Worm (Caenorhabditis elegans) whole organism, mixed stage, embryonic: ENCODE measurements around the gene C50B8.5.

Source experiments
- M03D4.4 ChIP-seq: sonication (generic microtip); optimal IDR thresholded peaks from 2 replicates; lab custom pipeline; 2017; ENCODE audit warnings: mild to moderate bottlenecking, missing genetic modification characterization, missing compliant biosample characterization
- bed-3 ChIP-seq: fragments of 200-800 bp; sonication (Bioruptor generic); optimal IDR thresholded peaks from 3 replicates; lab custom pipeline; 2018; ENCODE audit warnings: mild to moderate bottlenecking, missing genetic modification characterization, moderate library complexity, missing compliant biosample characterization
- blmp-1 ChIP-seq: fragments of 150-350 bp; optimal IDR thresholded peaks from 2 replicates; lab custom pipeline; 2014; ENCODE audit warnings: missing biosample characterization, missing genetic modification characterization
- ceh-39 ChIP-seq: fragments of 150-350 bp; optimal IDR thresholded peaks from 2 replicates; lab custom pipeline; 2014; ENCODE audit warnings: missing biosample characterization, missing genetic modification characterization
- ceh-43 ChIP-seq: fragments of 200-800 bp; sonication (Bioruptor generic); optimal IDR thresholded peaks from 2 replicates; lab custom pipeline; 2018; ENCODE audit warnings: mild to moderate bottlenecking, missing genetic modification characterization, moderate library complexity, missing compliant biosample characterization
- ces-1 ChIP-seq: fragments of 150-350 bp; optimal IDR thresholded peaks from 2 replicates; lab custom pipeline; 2014; ENCODE audit warnings: missing biosample characterization, missing genetic modification reagents, missing genetic modification characterization
- cnd-1 ChIP-seq: fragments of 200-800 bp; sonication (Bioruptor generic); optimal IDR thresholded peaks from 2 replicates; lab custom pipeline; 2018; ENCODE audit warnings: mild to moderate bottlenecking, missing genetic modification characterization, missing compliant biosample characterization
- drap-1 ChIP-seq: fragments of 200-800 bp; sonication (Bioruptor generic); optimal IDR thresholded peaks from 3 replicates; lab custom pipeline; 2018; ENCODE audit warnings: mild to moderate bottlenecking, missing genetic modification characterization, missing compliant biosample characterization
- elt-1 ChIP-seq: sonication (generic microtip); optimal IDR thresholded peaks from 2 replicates; lab custom pipeline; 2017; ENCODE audit warnings: missing genetic modification characterization, mild to moderate bottlenecking, missing compliant biosample characterization, antibody characterized with exemption, moderate library complexity, borderline replicate concordance; ENCODE audit not compliant: insufficient read depth
- elt-3 ChIP-seq: fragments of 150-350 bp; optimal IDR thresholded peaks from 2 replicates; lab custom pipeline; 2014; ENCODE audit warnings: missing biosample characterization, missing genetic modification characterization
- ham-2 ChIP-seq: fragments of 200-800 bp; sonication (Bioruptor generic); optimal IDR thresholded peaks from 2 replicates; lab custom pipeline; 2018; ENCODE audit warnings: mild to moderate bottlenecking, missing genetic modification characterization, missing compliant biosample characterization
- hlh-1 ChIP-seq: fragments of 150-350 bp; optimal IDR thresholded peaks from 2 replicates; lab custom pipeline; 2014; ENCODE audit warnings: missing biosample characterization, missing genetic modification reagents, missing genetic modification characterization
- lin-13 ChIP-seq: fragments of 150-350 bp; optimal IDR thresholded peaks from 2 replicates; lab custom pipeline; 2014; ENCODE audit warnings: missing biosample characterization, missing genetic modification characterization
- lin-32 ChIP-seq: fragments of 200-800 bp; sonication (Bioruptor generic); optimal IDR thresholded peaks from 2 replicates; lab custom pipeline; 2018; ENCODE audit warnings: mild to moderate bottlenecking, missing genetic modification characterization, missing compliant biosample characterization
- lsy-2 ChIP-seq: fragments of 150-350 bp; optimal IDR thresholded peaks from 2 replicates; lab custom pipeline; 2014; ENCODE audit warnings: missing biosample characterization, missing genetic modification characterization
- mep-1 ChIP-seq: fragments of 150-350 bp; optimal IDR thresholded peaks from 2 replicates; lab custom pipeline; 2017; ENCODE audit warnings: missing biosample characterization, missing genetic modification reagents, missing genetic modification characterization, inconsistent platforms
- mls-2 ChIP-seq: sonication (generic microtip); optimal IDR thresholded peaks from 2 replicates; lab custom pipeline; 2016; ENCODE audit warnings: mild to moderate bottlenecking, missing genetic modification characterization, moderate library complexity, missing compliant biosample characterization
- nhr-12 ChIP-seq: fragments of 150-350 bp; optimal IDR thresholded peaks from 2 replicates; lab custom pipeline; 2014; ENCODE audit warnings: missing biosample characterization, missing genetic modification characterization
- nhr-2 ChIP-seq: fragments of 150-350 bp; optimal IDR thresholded peaks from 2 replicates; lab custom pipeline; 2014; ENCODE audit warnings: missing biosample characterization, missing genetic modification characterization
- nhr-237 ChIP-seq: fragments of 150-350 bp; optimal IDR thresholded peaks from 2 replicates; lab custom pipeline; 2014; ENCODE audit warnings: missing biosample characterization, missing genetic modification characterization
- nhr-28 ChIP-seq: fragments of 150-350 bp; optimal IDR thresholded peaks from 2 replicates; lab custom pipeline; 2014; ENCODE audit warnings: missing biosample characterization, missing genetic modification characterization
- nhr-76 ChIP-seq: sonication (generic microtip); optimal IDR thresholded peaks from 2 replicates; lab custom pipeline; 2017; ENCODE audit warnings: missing biosample characterization, missing genetic modification characterization
- pha-4 ChIP-seq: fragments of 150-350 bp; optimal IDR thresholded peaks from 2 replicates; lab custom pipeline; 2018; ENCODE audit warnings: missing biosample characterization, missing genetic modification reagents, missing genetic modification characterization
- sem-2 ChIP-seq: fragments of 200-800 bp; sonication (Bioruptor generic); optimal IDR thresholded peaks from 2 replicates; lab custom pipeline; 2018; ENCODE audit warnings: mild to moderate bottlenecking, missing genetic modification characterization, missing compliant biosample characterization
- sptf-1 ChIP-seq: sonication (generic microtip); optimal IDR thresholded peaks from 2 replicates; lab custom pipeline; 2017; ENCODE audit warnings: mild to moderate bottlenecking, missing genetic modification characterization, moderate library complexity, missing compliant biosample characterization
- tbx-8 ChIP-seq: fragments of 200-800 bp; sonication (Bioruptor generic); optimal IDR thresholded peaks from 2 replicates; lab custom pipeline; 2018; ENCODE audit warnings: mild to moderate bottlenecking, missing genetic modification characterization, moderate library complexity, missing compliant biosample characterization
- unc-120 ChIP-seq: sonication (generic microtip); optimal IDR thresholded peaks from 2 replicates; lab custom pipeline; 2017; ENCODE audit warnings: missing genetic modification characterization, missing compliant biosample characterization; ENCODE audit not compliant: poor library complexity, severe bottlenecking
- unc-39 ChIP-seq: fragments of 150-350 bp; optimal IDR thresholded peaks from 2 replicates; lab custom pipeline; 2014; ENCODE audit warnings: missing biosample characterization, missing genetic modification characterization
- zip-8 ChIP-seq: fragments of 150-350 bp; optimal IDR thresholded peaks from 2 replicates; lab custom pipeline; 2014; ENCODE audit warnings: missing biosample characterization, missing genetic modification characterization
- ztf-11 ChIP-seq: fragments of 150-350 bp; optimal IDR thresholded peaks from 2 replicates; lab custom pipeline; 2014; ENCODE audit warnings: missing biosample characterization, missing genetic modification characterization

The C50B8.5 gene

DNA sequence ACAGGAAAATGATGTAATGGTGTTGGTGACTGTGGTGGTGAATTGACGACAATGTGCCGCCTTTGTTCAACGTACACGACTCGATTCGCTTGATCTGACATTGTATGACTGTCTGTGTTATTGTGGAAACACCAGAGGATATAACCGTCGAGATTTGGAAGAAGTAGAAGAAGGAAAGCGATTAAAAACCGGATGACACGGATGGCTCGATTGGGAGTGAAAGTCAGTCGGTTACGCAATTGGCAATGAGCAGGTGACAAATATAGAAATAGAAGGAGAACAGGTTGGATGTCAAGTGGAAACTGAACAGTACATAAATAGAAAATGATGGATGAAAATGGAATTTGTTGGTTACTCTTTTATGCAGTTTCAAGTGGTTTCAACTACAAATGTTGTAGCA is 20.1 kb downstream of the C50B8.5 start, which contains the start of gene rdy-2:
rdy-2 (minus strand) TSS at position 101 of the 400 bp plus-strand sequence.
- TF ChIP-seq mls-2 (tag; lab: Kevin White, UChicago) = no peak
- no peak for TF ChIP-seq elt-3 (tag; lab: Kevin White, UChicago)
- no peak for TF ChIP-seq nhr-28 (tag; lab: Kevin White, UChicago)
- no peak for TF ChIP-seq ceh-39 (tag; lab: Kevin White, UChicago)
- no peak for TF ChIP-seq lin-32 (GFP tag; lab: Kevin White, UChicago)
- TF ChIP-seq nhr-2 (tag; lab: Kevin White, UChicago) = no peak

DNA sequence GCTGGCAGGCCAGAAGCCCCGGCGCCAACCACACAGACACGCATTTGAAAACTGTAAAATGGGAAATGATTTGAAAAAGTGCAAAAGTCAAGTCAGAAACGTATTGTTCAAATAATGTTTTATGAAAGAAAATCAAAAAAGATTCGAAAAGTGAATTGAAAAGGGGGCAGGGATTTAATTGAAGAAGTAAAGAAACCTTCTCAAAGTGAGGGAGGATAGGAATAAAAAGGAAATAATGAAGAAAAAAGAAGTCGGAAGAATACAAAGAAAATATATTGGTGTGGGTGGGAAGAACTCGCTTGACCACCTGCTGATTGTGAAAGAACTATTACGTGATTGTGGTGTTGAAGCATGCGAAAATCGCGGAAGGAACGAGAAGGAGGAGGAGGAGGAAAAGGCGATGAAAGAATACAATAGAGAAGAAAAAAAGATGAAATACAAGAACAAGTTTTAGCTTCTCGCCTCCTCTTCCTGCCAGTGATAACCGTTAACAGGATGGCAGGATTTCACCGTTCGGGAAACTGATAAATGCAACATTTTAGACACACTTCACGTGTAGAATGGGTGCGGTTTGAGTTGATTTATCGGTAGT is 26.0 kb downstream of the C50B8.5 start, which contains the start of gene fmo-4:
fmo-4 (minus strand) TSS at position 51 of the 592 bp plus-strand sequence.
- no peak for TF ChIP-seq tbx-8
- no peak for TF ChIP-seq lin-32 (GFP tag; lab: Kevin White, UChicago)
- TF ChIP-seq M03D4.4 (tag; lab: Kevin White, UChicago) = no peak
- no peak for TF ChIP-seq elt-1
- TF ChIP-seq blmp-1 (tag; lab: Kevin White, UChicago) = no peak

DNA sequence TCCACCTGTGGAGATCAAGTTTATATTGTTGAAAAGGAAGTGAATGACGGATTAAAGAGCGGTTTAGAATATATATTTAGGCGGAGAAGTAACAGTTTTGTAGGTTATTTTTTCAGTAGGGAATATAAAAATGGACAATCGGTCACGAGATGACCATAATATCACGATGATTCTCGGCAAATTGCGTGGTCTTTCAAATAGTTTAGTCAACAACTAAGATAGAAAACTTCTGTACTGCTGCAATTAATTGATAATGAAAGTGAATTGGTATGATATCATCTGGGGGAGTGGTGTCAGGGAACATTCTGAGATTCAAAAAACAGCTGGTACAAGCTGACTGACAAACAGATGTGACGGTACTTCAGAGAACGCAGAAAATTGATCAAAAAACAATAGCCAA is 27.7 kb downstream of the C50B8.5 start:
- TF ChIP-seq drap-1 (GFP tag; lab: Kevin White, UChicago) (no peak), lin-13 (no peak), nhr-237 (tag; lab: Kevin White, UChicago) (no peak), unc-120 (tag; lab: Kevin White, UChicago) (no peak), M03D4.4 (tag; lab: Kevin White, UChicago) (no peak)

DNA sequence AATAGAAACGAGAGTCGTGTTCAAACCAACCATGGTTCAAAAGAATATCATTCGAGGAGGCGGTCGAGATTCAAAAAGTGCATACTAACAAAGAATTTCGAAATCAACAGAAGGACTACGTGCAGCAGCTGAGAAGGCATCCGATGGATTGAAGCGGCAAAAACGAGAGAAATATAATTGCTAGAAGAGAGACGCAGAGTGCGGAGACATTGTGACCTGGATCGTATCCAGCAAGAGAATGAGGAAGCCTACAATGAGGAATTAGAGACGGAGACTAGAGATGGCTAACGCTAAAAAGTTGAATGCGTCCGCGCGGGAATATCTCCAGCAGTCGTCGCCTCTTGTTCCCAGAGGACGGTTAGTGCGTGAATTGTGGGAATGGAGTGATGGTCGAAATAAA is 29.0 kb downstream of the C50B8.5 start:
- peak; percentile 93 for TF ChIP-seq ham-2 (GFP tag; lab: Kevin White, UChicago)
- no peak for TF ChIP-seq M03D4.4 (tag; lab: Kevin White, UChicago)

DNA sequence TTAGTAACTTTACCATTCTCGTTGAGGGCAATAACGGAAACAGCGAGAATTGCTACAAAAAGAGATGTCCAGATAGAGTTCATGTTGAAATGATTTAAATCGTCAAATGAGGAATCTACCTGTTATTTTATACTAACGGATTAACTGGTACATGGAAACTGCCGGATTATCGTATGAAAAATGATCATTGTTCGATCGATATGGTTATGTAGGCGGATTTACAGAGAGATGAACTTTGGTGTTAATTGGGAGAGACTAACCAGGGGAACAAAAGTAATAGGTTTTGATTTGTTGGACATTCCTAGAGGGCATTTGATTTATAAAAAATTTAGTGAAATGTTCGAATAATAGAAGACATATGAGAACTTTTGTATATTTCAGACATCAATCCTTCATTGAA is 31.0 kb downstream of the C50B8.5 start, which contains the start of gene spig-9:
spig-9 (minus strand) TSS at position 101 of the 400 bp plus-strand sequence.
- TF ChIP-seq sem-2 (GFP tag; lab: Kevin White, UChicago) = no peak
- TF ChIP-seq nhr-12 (tag; lab: Kevin White, UChicago) = no peak
- no peak for TF ChIP-seq bed-3 (GFP tag; lab: Kevin White, UChicago)
- no peak for TF ChIP-seq ham-2 (GFP tag; lab: Kevin White, UChicago)
- no peak for TF ChIP-seq nhr-237 (tag; lab: Kevin White, UChicago)
- no peak for TF ChIP-seq elt-3 (tag; lab: Kevin White, UChicago)
- no peak for TF ChIP-seq ztf-11 (tag; lab: Kevin White, UChicago)
- TF ChIP-seq lsy-2 = no peak
- no peak for TF ChIP-seq unc-39 (tag; lab: Kevin White, UChicago)
- no peak for TF ChIP-seq ces-1
- no peak for TF ChIP-seq mep-1 (tag; lab: Kevin White, UChicago)
- TF ChIP-seq blmp-1 (tag; lab: Kevin White, UChicago) = no peak
- no peak for TF ChIP-seq sptf-1 (tag; lab: Kevin White, UChicago)
- no peak for TF ChIP-seq nhr-2 (tag; lab: Kevin White, UChicago)
- no peak for TF ChIP-seq hlh-1
- TF ChIP-seq zip-8 (tag; lab: Kevin White, UChicago) = no peak

DNA sequence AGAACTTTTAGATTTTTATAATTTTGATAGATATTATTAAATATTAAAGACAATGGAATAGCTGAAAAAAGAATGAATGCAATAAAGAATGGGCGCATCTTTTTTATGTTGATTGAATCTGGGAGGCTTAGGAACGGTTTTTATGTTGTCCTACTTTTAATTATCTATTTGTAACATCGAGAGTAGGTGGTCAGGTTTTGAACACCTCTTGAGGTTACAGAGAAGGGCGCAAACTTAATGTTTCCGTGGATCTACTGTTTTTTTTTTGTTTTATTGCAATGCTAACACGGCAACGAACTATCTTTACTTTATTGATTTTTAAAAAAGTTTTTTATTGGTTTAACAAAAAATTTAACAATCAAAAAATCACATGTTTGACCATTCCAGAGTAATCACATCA is 33.1 kb downstream of the C50B8.5 start, which contains the start of gene F53F4.7:
F53F4.7 (minus strand) TSS at position 101 of the 400 bp plus-strand sequence.
- TF ChIP-seq elt-1 = no peak
- no peak for TF ChIP-seq cnd-1 (tag; lab: Kevin White, UChicago)
- no peak for TF ChIP-seq nhr-76 (tag; lab: Kevin White, UChicago)
- no peak for TF ChIP-seq lin-32 (GFP tag; lab: Kevin White, UChicago)
- TF ChIP-seq lin-13 = no peak
- no peak for TF ChIP-seq unc-120 (tag; lab: Kevin White, UChicago)
- no peak for TF ChIP-seq ceh-43 (GFP tag; lab: Kevin White, UChicago)
- no peak for TF ChIP-seq nhr-237 (tag; lab: Kevin White, UChicago)
- TF ChIP-seq elt-3 (tag; lab: Kevin White, UChicago) = no peak
- TF ChIP-seq bed-3 (GFP tag; lab: Kevin White, UChicago) = no peak
- TF ChIP-seq tbx-8 = no peak
- TF ChIP-seq lsy-2 = no peak
- no peak for TF ChIP-seq pha-4 (tag; lab: Kevin White, UChicago)
- no peak for TF ChIP-seq drap-1 (GFP tag; lab: Kevin White, UChicago)
